Worm (Caenorhabditis elegans) whole organism, late embryonic: Measurements from ENCODE around the gene egl-21.

ENCODE experiments used
- ahr-1 ChIP-seq: sonication (generic microtip); optimal IDR thresholded peaks from 2 replicates; lab custom pipeline; 2016; ENCODE audit warnings: missing genetic modification characterization, missing compliant biosample characterization
- ceh-9 ChIP-seq: sonication (generic microtip); optimal IDR thresholded peaks from 2 replicates; lab custom pipeline; 2016; ENCODE audit warnings: mild to moderate bottlenecking, missing genetic modification characterization, inconsistent platforms, missing compliant biosample characterization
- eyg-1 ChIP-seq: sonication (generic microtip); optimal IDR thresholded peaks from 2 replicates; lab custom pipeline; 2016; ENCODE audit warnings: missing genotype, missing genetic modification characterization, missing compliant biosample characterization
- pax-1 ChIP-seq: fragments of 150-350 bp; optimal IDR thresholded peaks from 2 replicates; lab custom pipeline; 2014; ENCODE audit warnings: missing biosample characterization, missing genetic modification characterization

DNA sequence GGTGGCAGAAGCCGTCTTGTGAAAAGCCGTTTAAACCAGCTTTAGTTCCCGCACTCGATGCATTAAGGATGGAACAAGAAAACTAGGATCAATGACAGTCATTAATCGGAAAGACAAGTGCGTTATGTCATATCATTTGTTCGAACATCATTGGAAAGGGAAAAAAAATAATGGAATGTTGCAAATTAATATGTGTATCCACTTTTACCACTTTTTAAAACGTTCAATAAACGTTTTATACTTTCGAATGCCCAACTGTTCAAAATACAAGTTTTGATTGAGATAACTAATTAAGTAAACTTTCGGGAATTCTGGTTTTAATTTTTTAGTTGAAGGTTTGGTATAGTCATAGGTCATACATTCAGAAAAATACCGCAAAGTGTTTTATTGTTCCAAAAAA lies 33.5 kb upstream of the egl-21 start, which contains the start of gene C02F4.4:
- TF ChIP-seq ceh-9 (tag; lab: Kevin White, UChicago) (no peak), ahr-1 (tag; lab: Kevin White, UChicago) (no peak), pax-1 (tag; lab: Kevin White, UChicago) (no peak), eyg-1 (no peak)
